Worm (Caenorhabditis elegans): Measurements from ENCODE around the gene ZK637.12.

Gene ZK637.12

DNA sequence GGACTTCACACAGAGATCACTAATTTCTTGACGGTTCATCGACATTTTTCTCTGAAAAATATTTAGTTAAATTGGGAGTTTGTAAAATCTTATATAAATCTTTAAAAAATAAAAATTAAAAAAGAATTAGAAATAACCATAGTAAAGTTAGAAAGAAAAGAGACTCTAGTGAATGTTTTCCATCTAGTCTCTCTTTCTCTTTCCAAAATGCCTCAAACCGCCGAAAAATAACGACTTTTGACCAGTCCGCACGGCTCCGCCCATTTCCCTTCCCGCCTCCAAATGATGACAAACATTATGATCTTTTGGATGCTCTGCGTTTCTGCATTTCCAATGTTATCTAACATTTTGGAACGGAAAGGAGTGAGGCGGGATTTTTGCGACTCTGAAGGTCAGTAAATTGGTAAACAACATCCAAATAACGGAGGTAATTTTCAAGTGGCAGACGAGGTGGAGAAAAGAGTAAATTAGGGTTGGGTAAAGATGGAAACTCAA lies 750 bp upstream of the ZK637.12 start, which contains the start of gene glb-1:
TSS of gene glb-1 (minus strand) at position 51 of the 495 bp plus-strand sequence.
- no peak for TF ChIP-seq snpc-4 (tag; optimal IDR thresholded peaks at IDR 0.05)
- no peak for TF ChIP-seq zip-8 (tag; optimal IDR thresholded peaks at IDR 0.05)
- no peak for TF ChIP-seq mls-2 (tag; optimal IDR thresholded peaks at IDR 0.05)
- no peak for TF ChIP-seq unc-62 (GFP tag; optimal IDR thresholded peaks at IDR 0.05)
- TF ChIP-seq ztf-11 (tag; optimal IDR thresholded peaks at IDR 0.05), result no peak
- TF ChIP-seq hlh-1 (tag; optimal IDR thresholded peaks at IDR 0.05), result no peak
- no peak for TF ChIP-seq ceh-83 (GFP tag; optimal IDR thresholded peaks at IDR 0.05)

DNA sequence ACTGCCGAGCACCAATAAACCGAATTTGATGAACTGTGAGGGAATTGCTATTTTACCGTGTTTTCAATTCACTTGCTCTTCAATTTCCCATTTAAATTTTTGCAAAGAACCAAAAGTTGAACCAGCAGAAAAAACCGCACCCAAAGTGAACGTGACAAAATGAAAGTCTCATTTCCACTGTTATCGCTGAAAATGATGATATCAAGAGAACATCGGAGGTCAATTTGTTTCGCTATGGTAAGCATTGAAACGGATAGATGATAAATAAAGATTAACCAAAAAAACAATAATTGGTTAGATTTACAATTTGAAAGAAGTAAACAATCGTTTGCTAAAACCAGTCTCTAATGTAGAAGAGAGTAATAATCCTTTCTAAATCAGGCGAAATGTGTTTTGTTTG lies 1.5 kb downstream of the ZK637.12 start:
- TF ChIP-seq M03D4.4 (tag; optimal IDR thresholded peaks at IDR 0.05), result no peak
- TF ChIP-seq ham-2 (GFP tag; optimal IDR thresholded peaks at IDR 0.05), result no peak

DNA sequence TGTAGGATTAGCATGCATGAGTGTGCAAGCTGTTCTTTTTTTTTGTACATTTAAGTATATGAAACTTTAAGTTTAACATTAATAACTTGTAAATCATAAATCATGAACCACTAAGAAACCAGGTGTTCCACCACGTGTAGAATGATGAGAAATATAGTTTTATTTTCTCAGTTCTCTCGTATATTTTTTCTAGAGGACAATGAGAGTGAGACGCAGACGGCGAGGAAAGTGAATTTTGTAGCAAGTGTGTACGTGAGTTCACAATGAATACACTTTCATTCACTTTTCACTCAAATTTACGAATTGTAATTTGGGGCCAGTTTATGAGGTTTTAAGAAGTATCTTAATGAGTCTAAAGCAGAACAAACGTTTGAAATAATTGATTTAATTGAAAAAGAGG lies 2.5 kb downstream of the ZK637.12 start:
- TF ChIP-seq elt-3 (tag; optimal IDR thresholded peaks at IDR 0.05) (no peak), nhr-76 (tag; optimal IDR thresholded peaks at IDR 0.05) (no peak), tbx-8 (GFP tag; optimal IDR thresholded peaks at IDR 0.05) (no peak), bed-3 (GFP tag; optimal IDR thresholded peaks at IDR 0.05) (no peak), mab-5 (tag; optimal IDR thresholded peaks at IDR 0.05) (peak; percentile 50), cnd-1 (tag; optimal IDR thresholded peaks at IDR 0.05) (no peak)

DNA sequence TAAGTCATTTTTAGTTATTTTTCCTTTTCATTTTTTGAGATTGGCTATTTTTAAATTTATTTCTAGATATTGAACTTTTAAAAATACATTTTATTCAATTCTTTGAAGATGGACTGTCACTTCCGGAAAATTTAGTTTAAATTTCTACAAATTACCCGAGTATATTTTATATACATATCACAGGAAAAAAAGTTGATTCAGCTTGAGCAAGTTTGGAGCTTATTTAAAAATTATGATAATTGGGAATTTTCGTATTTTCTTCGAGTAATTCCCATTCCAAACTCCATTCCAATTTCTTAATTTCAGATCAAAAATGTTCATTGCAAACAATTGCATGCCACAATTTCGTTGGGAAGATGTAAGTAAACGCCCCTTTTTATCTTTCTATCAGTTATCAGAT lies 5.7 kb downstream of the ZK637.12 start, which contains the start of gene arrd-15:
TSS of gene arrd-15 (plus strand) at position 301 of the 400 bp plus-strand sequence.
- TF ChIP-seq ham-2 (GFP tag; optimal IDR thresholded peaks at IDR 0.05) (no peak), ztf-11 (tag; optimal IDR thresholded peaks at IDR 0.05) (no peak), cnd-1 (tag; optimal IDR thresholded peaks at IDR 0.05) (no peak), tbx-8 (GFP tag; optimal IDR thresholded peaks at IDR 0.05) (no peak), ceh-83 (GFP tag; optimal IDR thresholded peaks at IDR 0.05) (no peak), M03D4.4 (tag; optimal IDR thresholded peaks at IDR 0.05) (no peak), hlh-1 (tag; optimal IDR thresholded peaks at IDR 0.05) (no peak), unc-120 (tag; optimal IDR thresholded peaks at IDR 0.05; ENCODE audit: poor library complexity, severe bottlenecking) (no peak), elt-3 (tag; optimal IDR thresholded peaks at IDR 0.05) (no peak), sptf-1 (tag; optimal IDR thresholded peaks at IDR 0.05) (no peak), unc-62 (GFP tag; optimal IDR thresholded peaks at IDR 0.05) (no peak), bed-3 (GFP tag; optimal IDR thresholded peaks at IDR 0.05) (no peak)

ce11 chrIII:8933696-8934095 lies 9.7 kb downstream of the ZK637.12 start:
- no peak for TF ChIP-seq ceh-83 (GFP tag; optimal IDR thresholded peaks at IDR 0.05)
- TF ChIP-seq lin-32 (GFP tag; optimal IDR thresholded peaks at IDR 0.05), result no peak
- no peak for TF ChIP-seq mep-1 (tag; optimal IDR thresholded peaks at IDR 0.05)
- no peak for TF ChIP-seq blmp-1 (tag; optimal IDR thresholded peaks at IDR 0.05)
- TF ChIP-seq nhr-76 (tag; optimal IDR thresholded peaks at IDR 0.05), result no peak
- TF ChIP-seq lin-13 (tag; optimal IDR thresholded peaks at IDR 0.05), result no peak
- TF ChIP-seq bed-3 (GFP tag; optimal IDR thresholded peaks at IDR 0.05), result no peak
- no peak for TF ChIP-seq drap-1 (GFP tag; optimal IDR thresholded peaks at IDR 0.05)
- no peak for TF ChIP-seq ztf-11 (tag; optimal IDR thresholded peaks at IDR 0.05)
- TF ChIP-seq ces-1 (GFP tag; optimal IDR thresholded peaks at IDR 0.05), result no peak
- no peak for TF ChIP-seq M03D4.4 (tag; optimal IDR thresholded peaks at IDR 0.05)
- TF ChIP-seq nhr-12 (tag; optimal IDR thresholded peaks at IDR 0.05), result no peak
- no peak for TF ChIP-seq pha-4 (tag; optimal IDR thresholded peaks at IDR 0.05)

DNA sequence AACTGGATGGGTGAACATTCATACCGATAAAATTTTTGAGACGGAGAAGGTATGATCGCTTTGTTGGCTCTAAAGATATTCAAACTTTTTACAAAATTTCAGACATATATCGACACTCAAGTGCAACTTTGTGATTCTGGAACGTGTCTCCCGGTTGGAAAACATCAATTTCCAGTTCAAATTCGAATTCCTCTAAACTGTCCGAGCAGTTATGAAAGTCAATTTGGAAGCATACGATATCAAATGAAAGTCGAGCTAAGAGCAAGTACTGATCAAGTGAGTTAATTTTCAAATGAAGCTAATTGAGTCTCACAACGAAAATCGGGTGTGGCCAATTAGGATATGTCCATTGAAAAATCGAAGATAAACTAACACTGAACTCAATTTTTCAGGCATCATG lies 10.3 kb downstream of the ZK637.12 start:
- TF ChIP-seq ces-1 (GFP tag; optimal IDR thresholded peaks at IDR 0.05) (no peak), sptf-1 (tag; optimal IDR thresholded peaks at IDR 0.05) (no peak), elt-1 (tag; optimal IDR thresholded peaks at IDR 0.05; ENCODE audit: borderline replicate concordance, insufficient read depth) (no peak), ham-2 (GFP tag; optimal IDR thresholded peaks at IDR 0.05) (no peak), nhr-12 (tag; optimal IDR thresholded peaks at IDR 0.05) (no peak), bed-3 (GFP tag; optimal IDR thresholded peaks at IDR 0.05) (no peak), ceh-39 (tag; optimal IDR thresholded peaks at IDR 0.05) (no peak), nhr-76 (tag; optimal IDR thresholded peaks at IDR 0.05) (no peak), mls-2 (tag; optimal IDR thresholded peaks at IDR 0.05) (no peak), lsy-2 (tag; optimal IDR thresholded peaks at IDR 0.05) (no peak), nhr-28 (tag; optimal IDR thresholded peaks at IDR 0.05) (no peak), flh-1 (GFP tag; optimal IDR thresholded peaks at IDR 0.05) (no peak), tbx-8 (GFP tag; optimal IDR thresholded peaks at IDR 0.05) (no peak), lin-32 (GFP tag; optimal IDR thresholded peaks at IDR 0.05) (no peak), unc-120 (tag; optimal IDR thresholded peaks at IDR 0.05; ENCODE audit: poor library complexity, severe bottlenecking) (no peak), ceh-43 (GFP tag; optimal IDR thresholded peaks at IDR 0.05) (no peak)

All from whole organism, mixed stage, embryonic.